Worm (Caenorhabditis elegans) whole organism, late embryonic: ENCODE measurements around the gene npr-32.

Experiments
- C38D4.7 ChIP-seq: fragments of 200-800 bp; sonication (Bioruptor generic); optimal IDR thresholded peaks from 2 replicates; lab custom pipeline; 2018; ENCODE audit warnings: mild to moderate bottlenecking, missing genetic modification characterization, moderate library complexity, missing compliant biosample characterization
- K02D7.2 ChIP-seq: sonication (generic microtip); optimal IDR thresholded peaks from 2 replicates; lab custom pipeline; 2017; ENCODE audit warnings: mild to moderate bottlenecking, missing genetic modification characterization, missing compliant biosample characterization
- ceh-9 ChIP-seq: sonication (generic microtip); optimal IDR thresholded peaks from 2 replicates; lab custom pipeline; 2016; ENCODE audit warnings: mild to moderate bottlenecking, missing genetic modification characterization, inconsistent platforms, missing compliant biosample characterization
- ets-4 ChIP-seq: sonication (generic microtip); optimal IDR thresholded peaks from 2 replicates; lab custom pipeline; 2016; ENCODE audit warnings: missing genetic modification characterization, missing compliant biosample characterization
- gmeb-2 ChIP-seq: sonication (generic microtip); optimal IDR thresholded peaks from 2 replicates; lab custom pipeline; 2016; ENCODE audit warnings: missing genetic modification characterization, inconsistent platforms, missing compliant biosample characterization
- lim-6 ChIP-seq: sonication (generic microtip); optimal IDR thresholded peaks from 2 replicates; lab custom pipeline; 2016; ENCODE audit warnings: missing genetic modification characterization, missing compliant biosample characterization
- nhr-11 ChIP-seq: fragments of 150-350 bp; optimal IDR thresholded peaks from 2 replicates; lab custom pipeline; 2014; ENCODE audit warnings: missing biosample characterization, missing genetic modification characterization
- pha-4 ChIP-seq: fragments of 150-350 bp; optimal IDR thresholded peaks from 2 replicates; lab custom pipeline; 2018; ENCODE audit warnings: missing biosample characterization, missing genetic modification reagents, missing genetic modification characterization
- pqm-1 ChIP-seq: sonication (generic microtip); optimal IDR thresholded peaks from 2 replicates; lab custom pipeline; 2016; ENCODE audit warnings: missing genetic modification characterization, missing compliant biosample characterization
- sdc-2 ChIP-seq: sonication (generic microtip); optimal IDR thresholded peaks from 2 replicates; lab custom pipeline; 2016; ENCODE audit warnings: missing genotype, missing genetic modification characterization, missing compliant biosample characterization
- tbx-2 ChIP-seq: sonication (generic microtip); optimal IDR thresholded peaks from 2 replicates; lab custom pipeline; 2016; ENCODE audit warnings: missing genetic modification characterization, missing compliant biosample characterization
- ttx-3 ChIP-seq: sonication (generic microtip); optimal IDR thresholded peaks from 2 replicates; lab custom pipeline; 2016; ENCODE audit warnings: missing genetic modification reagents, missing genetic modification characterization, missing compliant biosample characterization

ce11 chrIV:17248538-17248937 is 17.7 kb upstream of the npr-32 start:
- TF ChIP-seq nhr-11 = no peak
- no peak for TF ChIP-seq pqm-1 (tag; lab: Kevin White, UChicago)
- TF ChIP-seq ets-4 (tag; lab: Kevin White, UChicago) = no peak
- TF ChIP-seq K02D7.2 = no peak
- TF ChIP-seq sdc-2 (tag; lab: Kevin White, UChicago) = no peak
- TF ChIP-seq ttx-3 = no peak
- TF ChIP-seq gmeb-2 = no peak
- no peak for TF ChIP-seq pha-4 (tag; lab: Kevin White, UChicago)
- no peak for TF ChIP-seq C38D4.7 (GFP tag; lab: Kevin White, UChicago)
- TF ChIP-seq tbx-2 (tag; lab: Kevin White, UChicago) = no peak
- no peak for TF ChIP-seq lim-6 (tag; lab: Kevin White, UChicago)
- no peak for TF ChIP-seq ceh-9 (tag; lab: Kevin White, UChicago)
